Worm (Caenorhabditis elegans) whole organism, mixed stage, embryonic: ENCODE results near the gene aos-1.

Source experiments
- drap-1 ChIP-seq: fragments of 200-800 bp; sonication (Bioruptor generic); optimal IDR thresholded peaks from 3 replicates; lab custom pipeline; 2018; ENCODE audit warnings: mild to moderate bottlenecking, missing genetic modification characterization, missing compliant biosample characterization
- elt-3 ChIP-seq: fragments of 150-350 bp; optimal IDR thresholded peaks from 2 replicates; lab custom pipeline; 2014; ENCODE audit warnings: missing biosample characterization, missing genetic modification characterization
- lsy-2 ChIP-seq: fragments of 150-350 bp; optimal IDR thresholded peaks from 2 replicates; lab custom pipeline; 2014; ENCODE audit warnings: missing biosample characterization, missing genetic modification characterization
- nhr-28 ChIP-seq: fragments of 150-350 bp; optimal IDR thresholded peaks from 2 replicates; lab custom pipeline; 2014; ENCODE audit warnings: missing biosample characterization, missing genetic modification characterization
- unc-62 ChIP-seq: fragments of 150-350 bp; optimal IDR thresholded peaks from 2 replicates; lab custom pipeline; 2014; ENCODE audit warnings: missing biosample characterization, missing genetic modification reagents, missing genetic modification characterization

DNA sequence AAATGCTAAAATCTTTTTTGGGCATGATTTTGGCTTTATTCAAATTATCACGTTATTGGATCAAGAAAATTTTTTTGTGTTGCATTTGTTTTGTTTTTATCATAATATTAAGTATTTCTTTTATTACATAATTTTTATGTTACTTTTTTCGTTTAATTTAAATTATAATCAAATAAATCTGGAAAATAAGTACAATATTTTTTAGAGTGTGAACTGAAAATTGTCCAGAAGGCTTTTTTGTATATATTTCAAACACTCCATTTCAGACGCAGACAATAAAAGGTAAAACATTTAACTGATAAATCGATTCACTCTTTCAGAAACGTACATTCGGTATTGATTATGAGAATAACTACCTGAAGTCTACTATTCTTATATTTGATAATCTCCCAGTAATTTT, 22.8 kb downstream of the aos-1 start, which contains the start of gene C08B6.11:
- TF ChIP-seq elt-3: no peak
- TF ChIP-seq lsy-2 (tag; lab: Kevin White, UChicago): no peak
- no peak for TF ChIP-seq unc-62 (GFP tag; lab: Kevin White, UChicago)
- no peak for TF ChIP-seq nhr-28 (tag; lab: Kevin White, UChicago)
- no peak for TF ChIP-seq drap-1 (GFP tag; lab: Kevin White, UChicago)
